Worm (Caenorhabditis elegans): ENCODE data around the gene sec-24.2.

- no peak for TF ChIP-seq nhr-237 (tag; optimal IDR thresholded peaks at IDR 0.05)
- TF ChIP-seq zag-1 (tag; optimal IDR thresholded peaks at IDR 0.05): no peak
- no peak for TF ChIP-seq sdz-12 (GFP tag; optimal IDR thresholded peaks at IDR 0.05)
- TF ChIP-seq egl-27 (tag; optimal IDR thresholded peaks at IDR 0.05): no peak
- no peak for TF ChIP-seq nhr-76 (tag; optimal IDR thresholded peaks at IDR 0.05)
- no peak for TF ChIP-seq nhr-41 (GFP tag; IDR thresholded peaks at IDR 0.05)
- TF ChIP-seq cey-2 (tag; optimal IDR thresholded peaks at IDR 0.05; ENCODE audit: borderline replicate concordance, insufficient read depth): no peak
- TF ChIP-seq F44E2.7 (GFP tag; IDR thresholded peaks at IDR 0.05): no peak
- no peak for TF ChIP-seq lin-13 (GFP tag; optimal IDR thresholded peaks at IDR 0.05)
- no peak for TF ChIP-seq pqm-1 (tag; optimal IDR thresholded peaks at IDR 0.05)
Observed at ce11 chrIV:12359979-12360378, 613 bp downstream of the sec-24.2 start.

Data from whole organism, L4 larva.